Worm (Caenorhabditis elegans) whole organism, L1 larva: ENCODE measurements around the gene T11F9.10.

Experiments used
- aly-2 ChIP-seq: fragments of 150-350 bp; optimal IDR thresholded peaks from 2 replicates; lab custom pipeline; 2014; ENCODE audit warnings: missing biosample characterization, missing genetic modification characterization
- fkh-4 ChIP-seq: sonication (generic microtip); optimal IDR thresholded peaks from 2 replicates; lab custom pipeline; 2016; ENCODE audit warnings: missing compliant biosample characterization, missing genetic modification characterization, borderline replicate concordance
- hlh-4 ChIP-seq: sonication (generic microtip); optimal IDR thresholded peaks from 2 replicates; lab custom pipeline; 2016; ENCODE audit warnings: mild to moderate bottlenecking, missing genetic modification characterization, missing compliant biosample characterization
- jun-1 ChIP-seq: fragments of 150-350 bp; optimal IDR thresholded peaks from 2 replicates; lab custom pipeline; 2014; ENCODE audit warnings: missing biosample characterization, missing genetic modification reagents, missing genetic modification characterization
- lin-13 ChIP-seq: fragments of 150-350 bp; optimal IDR thresholded peaks from 2 replicates; lab custom pipeline; 2014; ENCODE audit warnings: missing biosample characterization, missing genetic modification reagents, missing genetic modification characterization
- lsy-2 ChIP-seq, 2 experiments: fragments of 150-350 bp; optimal IDR thresholded peaks; 2 replicates each; lab custom pipeline; 2014; ENCODE audit warnings: missing biosample characterization in 2 of 2, missing genetic modification characterization in 2 of 2
- mab-9 ChIP-seq: fragments of 200-800 bp; sonication (Bioruptor generic); IDR thresholded peaks from 2 replicates; pipeline ENCODE4 v1.3.6; 2022; ENCODE audit warnings: missing genetic modification reagents, missing genetic modification characterization, missing compliant biosample characterization
- mdl-1 ChIP-seq, 2 experiments: fragments of 150-350 bp; optimal IDR thresholded peaks; 2 replicates each; lab custom pipeline; 2014 to 2017; ENCODE audit warnings: missing biosample characterization in 2 of 2, missing genetic modification characterization in 2 of 2, inconsistent platforms in 1 of 2
- nhr-237 ChIP-seq: fragments of 150-350 bp; optimal IDR thresholded peaks from 2 replicates; lab custom pipeline; 2014; ENCODE audit warnings: missing biosample characterization, missing genetic modification characterization
- pag-3 ChIP-seq: sonication (generic microtip); optimal IDR thresholded peaks from 2 replicates; lab custom pipeline; 2017; ENCODE audit warnings: missing genetic modification characterization, mild to moderate bottlenecking, missing compliant biosample characterization, antibody characterized with exemption, borderline replicate concordance; ENCODE audit not compliant: insufficient read depth
- sox-4 ChIP-seq: sonication (generic microtip); optimal IDR thresholded peaks from 2 replicates; lab custom pipeline; 2016; ENCODE audit warnings: missing genetic modification characterization, missing compliant biosample characterization
- swsn-7 ChIP-seq: sonication (generic microtip); optimal IDR thresholded peaks from 2 replicates; lab custom pipeline; 2016; ENCODE audit warnings: missing genetic modification characterization, missing compliant biosample characterization
- zag-1 ChIP-seq: fragments of 150-350 bp; optimal IDR thresholded peaks from 2 replicates; lab custom pipeline; 2014; ENCODE audit warnings: missing biosample characterization, missing genetic modification characterization
- zip-4 ChIP-seq: fragments of 200-800 bp; sonication (Bioruptor generic); optimal IDR thresholded peaks from 2 replicates; lab custom pipeline; 2018; ENCODE audit warnings: mild to moderate bottlenecking, missing genetic modification characterization, moderate library complexity, missing compliant biosample characterization

- TF ChIP-seq zag-1 (no peak), lsy-2 (tag; optimal IDR thresholded peaks at IDR 0.05; lab: Kevin White, UChicago) (peak in 1 of 2 experiments; percentile 50), zip-4 (GFP tag; lab: Kevin White, UChicago) (no peak), pag-3 (tag; lab: Kevin White, UChicago) (peak; percentile 59), nhr-237 (tag; lab: Kevin White, UChicago) (no peak), swsn-7 (tag; lab: Kevin White, UChicago) (peak; percentile 9), mab-9 (GFP tag; lab: Robert Waterston, UW) (0 out of 2 replicates have a peak, but pooled peaks have one; percentile 38), fkh-4 (tag; lab: Kevin White, UChicago) (no peak), jun-1 (tag; lab: Kevin White, UChicago) (peak; percentile 14), sox-4 (tag; lab: Kevin White, UChicago) (no peak), lin-13 (GFP tag; lab: Kevin White, UChicago) (peak; percentile 13), aly-2 (tag; lab: Kevin White, UChicago) (no peak), mdl-1 (tag; optimal IDR thresholded peaks at IDR 0.05; lab: Kevin White, UChicago) (peak in 1 of 2 experiments; percentile 57), hlh-4 (tag; lab: Kevin White, UChicago) (no peak)
Observed at ce11 chrV:11532964-11533363, 46.2 kb downstream of the T11F9.10 start.
